Worm (Caenorhabditis elegans) whole organism, young adult: ENCODE measurements around the gene pfd-5.

Source experiments
- B0261.1 ChIP-seq: sonication (generic microtip); optimal IDR thresholded peaks from 2 replicates; lab custom pipeline; 2016; ENCODE audit warnings: mild to moderate bottlenecking, missing genetic modification characterization, moderate library complexity, missing compliant biosample characterization
- C17E4.6 ChIP-seq: fragments of 200-800 bp; sonication (Bioruptor generic); IDR thresholded peaks from 2 replicates; pipeline ENCODE4 v1.3.6; 2022; ENCODE audit warnings: missing genetic modification reagents, missing genetic modification characterization, missing compliant biosample characterization
- F22D6.2 ChIP-seq: sonication (generic microtip); optimal IDR thresholded peaks from 2 replicates; lab custom pipeline; 2016; ENCODE audit warnings: mild to moderate bottlenecking, missing genetic modification characterization, missing compliant biosample characterization
- F37B4.10 ChIP-seq: fragments of 200-800 bp; sonication (Bioruptor generic); IDR thresholded peaks from 2 replicates; pipeline ENCODE4 v1.3.6; 2022; ENCODE audit warnings: missing genetic modification characterization, missing compliant biosample characterization
- F49E8.2 ChIP-seq: sonication (generic microtip); optimal IDR thresholded peaks from 3 replicates; lab custom pipeline; 2017; ENCODE audit warnings: missing genetic modification characterization, mild to moderate bottlenecking, missing compliant biosample characterization, antibody characterized with exemption, moderate library complexity; ENCODE audit not compliant: insufficient read depth
- F52B5.7 ChIP-seq: sonication (generic microtip); optimal IDR thresholded peaks from 2 replicates; lab custom pipeline; 2016; ENCODE audit warnings: mild to moderate bottlenecking, missing genetic modification characterization, missing compliant biosample characterization
- F57A8.1 ChIP-seq: fragments of 200-800 bp; sonication (Bioruptor generic); optimal IDR thresholded peaks from 2 replicates; lab custom pipeline; 2018; ENCODE audit warnings: mild to moderate bottlenecking, missing genetic modification characterization, moderate library complexity, missing compliant biosample characterization
- T26A5.8 ChIP-seq: sonication (generic microtip); optimal IDR thresholded peaks from 2 replicates; lab custom pipeline; 2016; ENCODE audit warnings: missing genetic modification characterization, missing compliant biosample characterization
- Y53G8AR.9 ChIP-seq: fragments of 200-800 bp; sonication (Bioruptor generic); conservative IDR thresholded peaks from 2 replicates; pipeline ENCODE4 v1.3.6; 2022; ENCODE audit warnings: missing genetic modification reagents, missing genetic modification characterization, missing compliant biosample characterization
- Y79H2A.3 ChIP-seq: fragments of 200-800 bp; sonication (Bioruptor generic); conservative IDR thresholded peaks from 2 replicates; pipeline ENCODE4 v1.3.6; 2022; ENCODE audit warnings: missing genetic modification reagents, missing genetic modification characterization, missing compliant biosample characterization
- athp-1 ChIP-seq: sonication (generic microtip); optimal IDR thresholded peaks from 2 replicates; lab custom pipeline; 2017; ENCODE audit warnings: mild to moderate bottlenecking, missing genetic modification characterization, missing compliant biosample characterization
- attf-5 ChIP-seq: fragments of 200-800 bp; sonication (Bioruptor generic); optimal IDR thresholded peaks from 2 replicates; lab custom pipeline; 2018; ENCODE audit warnings: mild to moderate bottlenecking, missing genetic modification characterization, missing compliant biosample characterization
- ccch-3 ChIP-seq: fragments of 200-800 bp; sonication (Bioruptor generic); optimal IDR thresholded peaks from 2 replicates; lab custom pipeline; 2018; ENCODE audit warnings: mild to moderate bottlenecking, missing genetic modification characterization, missing compliant biosample characterization
- ceh-100 ChIP-seq: fragments of 200-800 bp; sonication (Bioruptor generic); IDR thresholded peaks from 2 replicates; pipeline ENCODE4 v1.3.6; 2022; ENCODE audit warnings: missing genetic modification reagents, missing genetic modification characterization, missing compliant biosample characterization
- ceh-58 ChIP-seq: fragments of 200-800 bp; sonication (Bioruptor generic); IDR thresholded peaks from 2 replicates; pipeline ENCODE4 v1.3.6; 2022; ENCODE audit warnings: missing genetic modification characterization, missing compliant biosample characterization
- die-1 ChIP-seq: sonication (generic microtip); optimal IDR thresholded peaks from 2 replicates; lab custom pipeline; 2016; ENCODE audit warnings: missing genotype, mild to moderate bottlenecking, missing genetic modification characterization, missing compliant biosample characterization
- dpff-1 ChIP-seq: sonication (generic microtip); optimal IDR thresholded peaks from 2 replicates; lab custom pipeline; 2017; ENCODE audit warnings: mild to moderate bottlenecking, missing genetic modification characterization, missing compliant biosample characterization
- efl-1 ChIP-seq: fragments of 150-350 bp; optimal IDR thresholded peaks from 2 replicates; lab custom pipeline; 2014; ENCODE audit warnings: missing biosample characterization, missing genetic modification reagents, missing genetic modification characterization
- egrh-3 ChIP-seq: fragments of 200-800 bp; sonication (Bioruptor generic); IDR thresholded peaks from 2 replicates; pipeline ENCODE4 v1.3.6; 2022; ENCODE audit warnings: missing genetic modification reagents, missing genetic modification characterization, missing compliant biosample characterization
- hlh-26 ChIP-seq: fragments of 200-800 bp; sonication (Bioruptor generic); conservative IDR thresholded peaks from 2 replicates; pipeline ENCODE4 v1.3.6; 2022; ENCODE audit warnings: missing genetic modification reagents, missing genetic modification characterization, missing compliant biosample characterization
- hmg-20 ChIP-seq: fragments of 200-800 bp; sonication (Bioruptor generic); IDR thresholded peaks from 2 replicates; pipeline ENCODE4 v1.3.6; 2022; ENCODE audit warnings: missing genetic modification reagents, missing genetic modification characterization, missing compliant biosample characterization
- hsf-1 ChIP-seq: fragments of 200-800 bp; sonication (Bioruptor generic); IDR thresholded peaks from 2 replicates; pipeline ENCODE4 v1.3.6; 2022; ENCODE audit warnings: missing genetic modification reagents, missing genetic modification characterization, missing compliant biosample characterization
- lin-40 ChIP-seq: sonication (generic microtip); optimal IDR thresholded peaks from 2 replicates; lab custom pipeline; 2016; ENCODE audit warnings: missing genetic modification characterization, mild to moderate bottlenecking, missing compliant biosample characterization, missing genotype, missing genetic modification reagents
- lin-54 ChIP-seq: fragments of 200-800 bp; sonication (Bioruptor generic); optimal IDR thresholded peaks from 2 replicates; lab custom pipeline; 2018; ENCODE audit warnings: mild to moderate bottlenecking, missing genetic modification characterization, missing compliant biosample characterization
- madf-10 ChIP-seq: sonication (generic microtip); optimal IDR thresholded peaks from 2 replicates; lab custom pipeline; 2016; ENCODE audit warnings: mild to moderate bottlenecking, missing genetic modification characterization, missing compliant biosample characterization
- madf-6 ChIP-seq: fragments of 200-800 bp; sonication (Bioruptor generic); IDR thresholded peaks from 2 replicates; pipeline ENCODE4 v1.3.6; 2022; ENCODE audit warnings: missing genetic modification reagents, missing genetic modification characterization, missing compliant biosample characterization
- madf-8 ChIP-seq: fragments of 200-800 bp; sonication (Bioruptor generic); conservative IDR thresholded peaks from 2 replicates; pipeline ENCODE4 v1.3.6; 2022; ENCODE audit warnings: missing genetic modification reagents, missing genetic modification characterization, missing compliant biosample characterization
- mcd-1 ChIP-seq: fragments of 200-800 bp; sonication (Bioruptor generic); IDR thresholded peaks from 2 replicates; pipeline ENCODE4 v1.3.6; 2022; ENCODE audit warnings: missing genetic modification reagents, missing genetic modification characterization, missing compliant biosample characterization
- mel-28 ChIP-seq: sonication (generic microtip); optimal IDR thresholded peaks from 2 replicates; lab custom pipeline; 2016; ENCODE audit warnings: borderline replicate concordance, mild to moderate bottlenecking, missing genetic modification characterization, missing compliant biosample characterization
- mes-4 ChIP-seq: sonication (generic microtip); optimal IDR thresholded peaks from 2 replicates; lab custom pipeline; 2016; ENCODE audit warnings: missing genotype, missing genetic modification characterization, missing compliant biosample characterization
- mxl-1 ChIP-seq: sonication (generic microtip); optimal IDR thresholded peaks from 2 replicates; lab custom pipeline; 2016; ENCODE audit warnings: missing genetic modification characterization, missing compliant biosample characterization
- nfyb-1 ChIP-seq: fragments of 200-800 bp; sonication (Bioruptor generic); IDR thresholded peaks from 2 replicates; pipeline ENCODE4 v1.3.6; 2022; ENCODE audit warnings: missing genetic modification reagents, missing genetic modification characterization, missing compliant biosample characterization
- nhr-90 ChIP-seq: sonication (generic microtip); optimal IDR thresholded peaks from 2 replicates; lab custom pipeline; 2016; ENCODE audit warnings: missing genotype, mild to moderate bottlenecking, missing genetic modification characterization, missing compliant biosample characterization
- repo-1 ChIP-seq: sonication (generic microtip); optimal IDR thresholded peaks from 2 replicates; lab custom pipeline; 2017; ENCODE audit warnings: mild to moderate bottlenecking, missing genetic modification characterization, missing compliant biosample characterization
- snpc-1.3 ChIP-seq: sonication (generic microtip); optimal IDR thresholded peaks from 2 replicates; lab custom pipeline; 2017; ENCODE audit warnings: missing genetic modification characterization, mild to moderate bottlenecking, missing compliant biosample characterization, antibody characterized with exemption, moderate library complexity, missing genotype, missing genetic modification reagents; ENCODE audit not compliant: insufficient read depth
- snpc-4 ChIP-seq, 5 experiments: fragments of 150-350 bp in 1 of 5; sonication (generic microtip) in 4 of 5; optimal IDR thresholded peaks; 2 replicates each; lab custom pipeline; 2014 to 2018; ENCODE audit warnings: missing genetic modification characterization in 5 of 5, missing biosample characterization in 3 of 5, antibody characterized with exemption in 2 of 5, mild to moderate bottlenecking in 2 of 5, missing compliant biosample characterization in 2 of 5, missing genotype in 2 of 5, moderate library complexity in 2 of 5, missing genetic modification reagents in 1 of 5
- tlf-1 ChIP-seq: fragments of 200-800 bp; sonication (Bioruptor generic); optimal IDR thresholded peaks from 2 replicates; lab custom pipeline; 2018; ENCODE audit warnings: mild to moderate bottlenecking, missing genetic modification characterization, missing compliant biosample characterization
- unc-62 ChIP-seq: fragments of 150-350 bp; optimal IDR thresholded peaks from 2 replicates; lab custom pipeline; 2014; ENCODE audit warnings: missing biosample characterization, missing genetic modification reagents, missing genetic modification characterization
- xnd-1 ChIP-seq: sonication (generic microtip); optimal IDR thresholded peaks from 2 replicates; lab custom pipeline; 2016; ENCODE audit warnings: missing genotype, missing genetic modification reagents, missing genetic modification characterization, missing compliant biosample characterization
- zim-3 ChIP-seq: sonication (generic microtip); optimal IDR thresholded peaks from 2 replicates; lab custom pipeline; 2017; ENCODE audit warnings: mild to moderate bottlenecking, missing genetic modification characterization, moderate library complexity, missing compliant biosample characterization

pfd-5 gene

ce11 chrIII:7162065-7162762 is 36.5 kb downstream of the pfd-5 start, which contains the start of the genes syf-2 and K04G7.1 (continued):
- TF ChIP-seq C17E4.6 (GFP tag; lab: Robert Waterston, UW) (peak; percentile 89), snpc-1.3 (tag; lab: Kevin White, UChicago) (peak; percentile 76), egrh-3 (GFP tag; lab: Robert Waterston, UW) (no peak), ccch-3 (GFP tag; lab: Kevin White, UChicago) (no peak), F49E8.2 (peak; percentile 28), efl-1 (GFP tag; lab: Kevin White, UChicago) (peak; percentile 82), die-1 (no peak), snpc-4 (GFP tag; optimal IDR thresholded peaks at IDR 0.05; lab: Kevin White, UChicago) (peak; percentile 77), snpc-4 (tag; optimal IDR thresholded peaks at IDR 0.05; lab: Kevin White, UChicago) (peak; percentile 50 to 81 (median 66)), attf-5 (GFP tag; lab: Kevin White, UChicago) (peak; percentile 97), Y53G8AR.9 (peak; percentile 78), nfyb-1 (GFP tag; lab: Robert Waterston, UW) (peak; percentile 89), Y79H2A.3 (0 out of 2 replicates have a peak, but pooled peaks have one; percentile 64), repo-1 (peak; percentile 1), mxl-1 (tag; lab: Kevin White, UChicago) (no peak), ceh-100 (GFP tag; lab: Robert Waterston, UW) (peak; percentile 55; the same call in 1 of the 2 replicates), xnd-1 (tag; lab: Kevin White, UChicago) (no peak), lin-54 (peak; percentile 97), hsf-1 (GFP tag; lab: Robert Waterston, UW) (peak; percentile 62; the same call in 1 of the 2 replicates), madf-10 (peak; percentile 48), madf-6 (GFP tag; lab: Robert Waterston, UW) (peak; percentile 78), mcd-1 (GFP tag; lab: Robert Waterston, UW) (peak; percentile 93), ceh-58 (GFP tag; lab: Robert Waterston, UW) (no peak), nhr-90 (tag; lab: Kevin White, UChicago) (no peak), unc-62 (peak; percentile 20), tlf-1 (peak; percentile 89), madf-8 (peak; percentile 31; the same call in 1 of the 2 replicates), hmg-20 (GFP tag; lab: Robert Waterston, UW) (no peak), hlh-26 (GFP tag; lab: Robert Waterston, UW) (no peak), F57A8.1 (GFP tag; lab: Kevin White, UChicago) (no peak), dpff-1 (tag; lab: Kevin White, UChicago) (no peak), T26A5.8 (no peak), athp-1 (tag; lab: Kevin White, UChicago) (peak; percentile 57), F52B5.7 (tag; lab: Kevin White, UChicago) (no peak), mel-28 (tag; lab: Kevin White, UChicago) (no peak), zim-3 (tag; lab: Kevin White, UChicago) (no peak), mes-4 (tag; lab: Kevin White, UChicago) (no peak), F37B4.10 (GFP tag; lab: Robert Waterston, UW) (no peak), F22D6.2 (tag; lab: Kevin White, UChicago) (no peak), B0261.1 (tag; lab: Kevin White, UChicago) (no peak), lin-40 (tag; lab: Kevin White, UChicago) (peak; percentile 79)
